Fruit fly (Drosophila melanogaster): ENCODE data around the gene Task7.

The Task7 gene

DNA sequence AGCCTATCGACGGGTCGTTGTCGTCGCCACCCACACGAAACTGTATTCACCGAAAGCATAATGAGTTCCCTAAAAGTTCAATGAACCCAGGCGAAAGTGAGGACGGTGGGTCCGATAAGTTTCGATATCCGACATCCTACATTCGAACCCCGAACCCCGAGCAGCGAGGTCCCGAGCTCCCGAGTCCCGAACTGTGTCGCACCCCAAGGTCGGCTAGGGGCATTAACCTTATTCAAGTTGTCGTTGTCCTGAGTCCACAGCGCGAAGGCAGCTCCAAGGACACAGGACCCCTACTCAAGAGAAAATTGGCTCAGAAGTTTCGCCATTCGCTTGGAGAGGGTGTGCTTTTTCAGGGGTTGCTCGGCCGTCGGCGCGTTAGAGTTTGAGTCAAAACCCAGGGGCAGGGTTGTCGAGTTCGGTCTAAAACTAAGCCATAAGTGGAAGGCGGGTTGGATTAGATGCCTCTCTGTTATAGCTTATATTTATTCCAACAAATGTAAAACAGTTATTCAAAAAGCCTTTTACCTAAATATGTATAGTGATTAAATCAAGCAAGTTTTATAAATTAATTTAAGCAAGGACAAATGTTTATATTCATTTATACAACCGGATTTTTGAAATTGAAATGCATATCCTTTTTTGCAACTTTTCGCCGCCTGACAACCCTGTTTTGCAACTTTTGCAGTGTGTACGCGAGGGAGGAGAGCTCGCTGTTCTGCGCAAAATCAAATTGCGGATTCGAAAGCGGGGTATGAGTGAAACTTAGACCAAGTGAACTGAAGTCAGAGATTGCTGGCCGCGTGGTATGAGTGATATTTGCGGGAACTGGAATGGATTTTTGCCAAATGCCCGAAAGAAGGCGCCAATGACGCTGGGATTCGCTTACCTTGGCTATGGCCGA, 47.5 kb upstream of the Task7 start (continued):
- TF ChIP-seq CG4730 (GFP tag; IDR thresholded peaks at IDR 0.05) (peak; percentile 43; the same call in 1 of the 2 replicates), wek (GFP tag; optimal IDR thresholded peaks at IDR 0.05) (no peak), sim (GFP tag; IDR thresholded peaks at IDR 0.05) (no peak), kah (GFP tag; optimal IDR thresholded peaks at IDR 0.05) (peak; percentile 28), CG2875 (GFP tag; optimal IDR thresholded peaks at IDR 0.05) (peak; percentile 6), klu (GFP tag; IDR thresholded peaks at IDR 0.05) (0 out of 2 replicates have a peak, but pooled peaks have one; percentile 19), Trl (optimal IDR thresholded peaks at IDR 0.05) (no peak), Trl (GFP tag; optimal IDR thresholded peaks at IDR 0.05) (peak; percentile 35), unc-4 (GFP tag; IDR thresholded peaks at IDR 0.05; ENCODE audit: partially characterized antibody) (no peak), Nf-YC (tag; optimal IDR thresholded peaks at IDR 0.05) (peak; percentile 84), yki (optimal IDR thresholded peaks at IDR 0.05) (no peak), CG30431 (GFP tag; optimal IDR thresholded peaks at IDR 0.05) (peak; percentile 13), Dbx (GFP tag; IDR thresholded peaks at IDR 0.05) (peak; percentile 41; the same call in 1 of the 3 replicates), CG10366 (GFP tag; IDR thresholded peaks at IDR 0.05) (peak; percentile 46), croc (GFP tag; conservative IDR thresholded peaks at IDR 0.05) (peak; percentile 45), B-H2 (GFP tag; optimal IDR thresholded peaks at IDR 0.05) (peak; percentile 81), Xbp1 (GFP tag; optimal IDR thresholded peaks at IDR 0.05) (peak; percentile 61), Hr3 (GFP tag; optimal IDR thresholded peaks at IDR 0.05) (peak; percentile 20), CG12659 (GFP tag; optimal IDR thresholded peaks at IDR 0.05) (peak; percentile 78), dimm (GFP tag; IDR thresholded peaks at IDR 0.05) (0 out of 2 replicates have a peak, but pooled peaks have one; percentile 16), CG13424 (tag; optimal IDR thresholded peaks at IDR 0.05) (peak; percentile 88), CG15269 (tag; optimal IDR thresholded peaks at IDR 0.05) (peak; percentile 79), Sin3A (optimal IDR thresholded peaks at IDR 0.05) (no peak), bab2 (GFP tag; optimal IDR thresholded peaks at IDR 0.05) (peak; percentile 58), Dad (GFP tag; optimal IDR thresholded peaks at IDR 0.05) (peak; percentile 23), sug (tag; optimal IDR thresholded peaks at IDR 0.05) (peak; percentile 87), Taf1 (GFP tag; IDR thresholded peaks at IDR 0.05) (no peak), dm (GFP tag; optimal IDR thresholded peaks at IDR 0.05) (peak; percentile 23), br (optimal IDR thresholded peaks at IDR 0.05) (no peak), NC2β (GFP tag; optimal IDR thresholded peaks at IDR 0.05) (no peak), fd3F (GFP tag; optimal IDR thresholded peaks at IDR 0.05) (peak; percentile 67), fd96Cb (tag; optimal IDR thresholded peaks at IDR 0.05) (peak; percentile 46), CG17385 (GFP tag; optimal IDR thresholded peaks at IDR 0.05) (peak; percentile 68), sc (optimal IDR thresholded peaks at IDR 0.05) (no peak), sc (GFP tag; optimal IDR thresholded peaks at IDR 0.05) (peak; percentile 4), Hr39 (optimal IDR thresholded peaks at IDR 0.05) (no peak), schlank (tag; optimal IDR thresholded peaks at IDR 0.05) (peak; percentile 46), Drgx (GFP tag; IDR thresholded peaks at IDR 0.05) (peak; percentile 20; the same call in 1 of the 2 replicates), CG14014 (GFP tag; IDR thresholded peaks at IDR 0.05) (peak; percentile 64; the same call in 1 of the 2 replicates), Fer3 (tag; optimal IDR thresholded peaks at IDR 0.05) (peak; percentile 74), CG1647 (GFP tag; optimal IDR thresholded peaks at IDR 0.05) (no peak), vfl (GFP tag; optimal IDR thresholded peaks at IDR 0.05) (peak; percentile 27), ems (GFP tag; optimal IDR thresholded peaks at IDR 0.05) (peak; percentile 65), dpn (GFP tag; optimal IDR thresholded peaks at IDR 0.05) (peak; percentile 17 to 36), trem (tag; optimal IDR thresholded peaks at IDR 0.05) (peak; percentile 18), aop (GFP tag; IDR thresholded peaks at IDR 0.05) (no peak), ranshi (GFP tag; IDR thresholded peaks at IDR 0.05) (0 out of 2 replicates have a peak, but pooled peaks have one; percentile 49), pum (GFP tag; optimal IDR thresholded peaks at IDR 0.05) (peak; percentile 3), NfI (GFP tag; optimal IDR thresholded peaks at IDR 0.05) (peak; percentile 72), wor (GFP tag; IDR thresholded peaks at IDR 0.05) (peak; percentile 31; the same call in 1 of the 2 replicates), CG5180 (GFP tag; optimal IDR thresholded peaks at IDR 0.05) (peak; percentile 49)

Data from whole organism, embryonic.